Fruit fly (Drosophila melanogaster) whole organism, embryonic: ENCODE results near the gene hiro.

Source experiments
- C15 ChIP-seq: fragments of 200-800 bp; sonication (Bioruptor generic); IDR thresholded peaks from 3 replicates; pipeline ENCODE4 v1.3.6; 2022; ENCODE audit warnings: missing biosample characterization, missing genetic modification characterization
- CG11085 ChIP-seq: fragments of 200-800 bp; sonication (Bioruptor generic); IDR thresholded peaks from 2 replicates; pipeline ENCODE4 v1.3.6; 2022; ENCODE audit warnings: missing biosample characterization, missing genetic modification characterization
- CG12071 ChIP-seq: fragments of 200-800 bp; sonication (Bioruptor generic); optimal IDR thresholded peaks from 3 replicates; lab custom pipeline; 2018; ENCODE audit warnings: missing biosample characterization, mild to moderate bottlenecking, missing genetic modification characterization
- CG13424 ChIP-seq: fragments of 200-800 bp; sonication (Bioruptor generic); optimal IDR thresholded peaks from 2 replicates; lab custom pipeline; 2019; ENCODE audit warnings: missing biosample characterization, mild to moderate bottlenecking, missing genetic modification characterization, moderate library complexity
- CG16863 ChIP-seq: fragments of 200-800 bp; sonication (Bioruptor generic); optimal IDR thresholded peaks from 3 replicates; lab custom pipeline; 2016; ENCODE audit warnings: missing biosample characterization, missing genetic modification characterization
- CG17186 ChIP-seq: fragments of 200-800 bp; sonication (Bioruptor generic); optimal IDR thresholded peaks from 3 replicates; lab custom pipeline; 2017; ENCODE audit warnings: missing biosample characterization, missing genetic modification reagents, missing genetic modification characterization
- CG2889 ChIP-seq: fragments of 200-800 bp; sonication (Bioruptor generic); IDR thresholded peaks from 3 replicates; pipeline ENCODE4 v1.3.6; 2022; ENCODE audit warnings: missing biosample characterization, missing genetic modification characterization
- CG34224 ChIP-seq: fragments of 200-800 bp; sonication (Bioruptor generic); IDR thresholded peaks from 3 replicates; pipeline ENCODE4 v1.3.6; 2022; ENCODE audit warnings: missing biosample characterization, missing genetic modification characterization; ENCODE audit not compliant: partially characterized antibody
- CG5180 ChIP-seq: fragments of 200-800 bp; sonication (Bioruptor generic); optimal IDR thresholded peaks from 3 replicates; lab custom pipeline; 2017; ENCODE audit warnings: missing biosample characterization, missing genetic modification characterization, mild to moderate bottlenecking, moderate library complexity, missing genetic modification reagents
- CG7271 ChIP-seq: fragments of 200-800 bp; sonication (Bioruptor generic); optimal IDR thresholded peaks from 2 replicates; lab custom pipeline; 2018; ENCODE audit warnings: missing biosample characterization, mild to moderate bottlenecking, missing genetic modification characterization, moderate library complexity
- CG7556 ChIP-seq: fragments of 200-800 bp; sonication (Bioruptor generic); optimal IDR thresholded peaks from 2 replicates; lab custom pipeline; 2017; ENCODE audit warnings: missing biosample characterization, mild to moderate bottlenecking, missing genetic modification characterization
- CG7786 ChIP-seq: fragments of 200-800 bp; sonication (Bioruptor generic); optimal IDR thresholded peaks from 2 replicates; lab custom pipeline; 2016; ENCODE audit warnings: missing biosample characterization, missing genetic modification characterization
- CHES-1-like ChIP-seq: fragments of 200-800 bp; sonication (Bioruptor generic); optimal IDR thresholded peaks from 2 replicates; lab custom pipeline; 2016; ENCODE audit warnings: missing biosample characterization, missing genetic modification characterization
- Chrac-16 ChIP-seq: fragments of 200-800 bp; sonication (Bioruptor generic); optimal IDR thresholded peaks from 3 replicates; lab custom pipeline; 2016; ENCODE audit warnings: missing biosample characterization, missing genetic modification characterization
- D19B ChIP-seq: fragments of 200-800 bp; sonication (Bioruptor generic); optimal IDR thresholded peaks from 2 replicates; lab custom pipeline; 2017; ENCODE audit warnings: missing biosample characterization, mild to moderate bottlenecking, missing genetic modification characterization
- Dek ChIP-seq: fragments of 200-800 bp; sonication (Bioruptor generic); optimal IDR thresholded peaks from 3 replicates; lab custom pipeline; 2019; ENCODE audit warnings: missing biosample characterization, mild to moderate bottlenecking, missing genetic modification characterization, moderate library complexity
- Hr51 ChIP-seq, 2 experiments: fragments of 200-800 bp; sonication (Bioruptor generic); optimal IDR thresholded peaks; 2 replicates in 1 of 2; 3 replicates in 1 of 2; lab custom pipeline; 2016 to 2018; ENCODE audit warnings: missing biosample characterization in 2 of 2, missing genetic modification characterization in 2 of 2, mild to moderate bottlenecking in 1 of 2, moderate library complexity in 1 of 2
- Lpt ChIP-seq: fragments of >200 bp; optimal IDR thresholded peaks from 2 replicates; lab custom pipeline; 2018; ENCODE audit warnings: missing biosample characterization, missing genetic modification characterization
- Med ChIP-seq: fragments of 200-800 bp; sonication (Bioruptor generic); peaks from one replicate; lab custom pipeline; 2016; ENCODE audit warnings: missing biosample characterization, missing genetic modification characterization, mild to moderate bottlenecking, inconsistent platforms, moderate library complexity
- Opbp ChIP-seq: fragments of 200-800 bp; sonication (Bioruptor generic); IDR thresholded peaks from 3 replicates; pipeline ENCODE4 v1.3.6; 2022; ENCODE audit warnings: missing biosample characterization, missing genetic modification characterization; ENCODE audit not compliant: partially characterized antibody
- Poxn ChIP-seq: fragments of 200-800 bp; sonication (Bioruptor generic); IDR thresholded peaks from 2 replicates; pipeline ENCODE4 v1.3.6; 2022; ENCODE audit warnings: missing biosample characterization, missing genetic modification characterization
- Ptx1 ChIP-seq: fragments of 200-800 bp; sonication (Bioruptor generic); IDR thresholded peaks from 2 replicates; pipeline ENCODE4 v1.3.6; 2022; ENCODE audit warnings: missing biosample characterization, missing genetic modification characterization
- Scr ChIP-seq: fragments of 200-800 bp; sonication (Bioruptor generic); IDR thresholded peaks from 2 replicates; pipeline ENCODE4 v1.3.6; 2022; ENCODE audit warnings: missing biosample characterization, missing genetic modification characterization; ENCODE audit not compliant: partially characterized antibody
- Sin3A ChIP-seq: fragments of >200 bp; optimal IDR thresholded peaks from 2 replicates; lab custom pipeline; 2018
- Sox102F ChIP-seq: fragments of 200-800 bp; sonication (Bioruptor generic); optimal IDR thresholded peaks from 2 replicates; lab custom pipeline; 2018; ENCODE audit warnings: missing biosample characterization, mild to moderate bottlenecking, missing genetic modification characterization, moderate library complexity
- Sry-δ ChIP-seq: fragments of 200-800 bp; sonication (Bioruptor generic); optimal IDR thresholded peaks from 2 replicates; lab custom pipeline; 2016; ENCODE audit warnings: missing biosample characterization, missing genetic modification characterization
- ac ChIP-seq: fragments of 200-800 bp; sonication (Bioruptor generic); optimal IDR thresholded peaks from 3 replicates; lab custom pipeline; 2017; ENCODE audit warnings: missing biosample characterization, mild to moderate bottlenecking, missing genetic modification characterization
- ash1 ChIP-seq: fragments of 200-800 bp; sonication (Bioruptor generic); optimal IDR thresholded peaks from 2 replicates; lab custom pipeline; 2018; ENCODE audit warnings: missing biosample characterization, mild to moderate bottlenecking, missing genetic modification characterization
- bbx ChIP-seq: fragments of 200-800 bp; sonication (Bioruptor generic); IDR thresholded peaks from 2 replicates; pipeline ENCODE4 v1.3.6; 2022; ENCODE audit warnings: missing biosample characterization, missing genetic modification characterization; ENCODE audit not compliant: partially characterized antibody
- caup ChIP-seq: fragments of 200-800 bp; sonication (Bioruptor generic); optimal IDR thresholded peaks from 3 replicates; lab custom pipeline; 2017; ENCODE audit warnings: missing biosample characterization, mild to moderate bottlenecking, missing genetic modification characterization, moderate library complexity; ENCODE audit not compliant: severe bottlenecking
- chinmo ChIP-seq: fragments of 200-800 bp; sonication (Bioruptor generic); IDR thresholded peaks from 4 replicates; pipeline ENCODE4 v1.3.6; 2022; ENCODE audit warnings: missing biosample characterization, missing genetic modification characterization; ENCODE audit not compliant: partially characterized antibody
- croc ChIP-seq: fragments of 200-800 bp; sonication (Bioruptor generic); conservative IDR thresholded peaks from 3 replicates; pipeline ENCODE4 v1.3.6; 2022; ENCODE audit warnings: missing biosample characterization, missing genetic modification characterization
- crol ChIP-seq: fragments of 200-800 bp; sonication (Bioruptor generic); IDR thresholded peaks from 2 replicates; pipeline ENCODE4 v1.3.6; 2022; ENCODE audit warnings: missing biosample characterization, missing genetic modification characterization
- crp ChIP-seq, 2 experiments: fragments of 200-800 bp; sonication (Bioruptor generic); optimal IDR thresholded peaks; 2 replicates in 1 of 2; 3 replicates in 1 of 2; lab custom pipeline; 2017; ENCODE audit warnings: missing biosample characterization in 2 of 2, missing genetic modification characterization in 2 of 2, mild to moderate bottlenecking in 1 of 2, moderate library complexity in 1 of 2
- dpn ChIP-seq, 2 experiments: fragments of 200-800 bp; sonication (Bioruptor generic); optimal IDR thresholded peaks; 3 replicates each; lab custom pipeline; 2016; ENCODE audit warnings: missing biosample characterization in 2 of 2, missing genetic modification characterization in 2 of 2
- emc ChIP-seq: fragments of 200-800 bp; sonication (Bioruptor generic); optimal IDR thresholded peaks from 2 replicates; lab custom pipeline; 2016; ENCODE audit warnings: missing biosample characterization, missing genetic modification characterization
- gcm ChIP-seq: fragments of 200-800 bp; sonication (Bioruptor generic); optimal IDR thresholded peaks from 2 replicates; lab custom pipeline; 2019; ENCODE audit warnings: missing biosample characterization, mild to moderate bottlenecking, missing genetic modification characterization, moderate library complexity
- grn ChIP-seq: fragments of 200-800 bp; sonication (Bioruptor generic); optimal IDR thresholded peaks from 3 replicates; lab custom pipeline; 2017; ENCODE audit warnings: missing biosample characterization, missing genetic modification characterization
- gsb-n ChIP-seq: fragments of 200-800 bp; sonication (Bioruptor generic); optimal IDR thresholded peaks from 3 replicates; lab custom pipeline; 2018; ENCODE audit warnings: missing biosample characterization, mild to moderate bottlenecking, missing genetic modification characterization
- inv ChIP-seq: fragments of 200-800 bp; sonication (Bioruptor generic); IDR thresholded peaks from 2 replicates; pipeline ENCODE4 v1.3.6; 2022; ENCODE audit warnings: missing biosample characterization, missing genetic modification characterization; ENCODE audit not compliant: partially characterized antibody
- p53 ChIP-seq: fragments of 200-800 bp; sonication (Bioruptor generic); optimal IDR thresholded peaks from 2 replicates; lab custom pipeline; 2016; ENCODE audit warnings: missing biosample characterization, missing genetic modification characterization
- pnt ChIP-seq: fragments of 200-800 bp; sonication (Bioruptor generic); optimal IDR thresholded peaks from 3 replicates; lab custom pipeline; 2016; ENCODE audit warnings: missing biosample characterization, missing genetic modification characterization
- pzg ChIP-seq: fragments of 200-800 bp; sonication (Bioruptor generic); optimal IDR thresholded peaks from 3 replicates; lab custom pipeline; 2018; ENCODE audit warnings: missing biosample characterization, mild to moderate bottlenecking, missing genetic modification characterization, moderate library complexity
- salm ChIP-seq: fragments of 200-800 bp; sonication (Bioruptor generic); optimal IDR thresholded peaks from 2 replicates; lab custom pipeline; 2018; ENCODE audit warnings: missing biosample characterization, mild to moderate bottlenecking, missing genetic modification characterization
- schlank ChIP-seq: fragments of 200-800 bp; sonication (Bioruptor generic); optimal IDR thresholded peaks from 2 replicates; lab custom pipeline; 2018; ENCODE audit warnings: missing biosample characterization, mild to moderate bottlenecking, missing genetic modification characterization
- sens-2 ChIP-seq: fragments of 200-800 bp; sonication (Bioruptor generic); IDR thresholded peaks from 2 replicates; pipeline ENCODE4 v1.3.6; 2022; ENCODE audit warnings: missing biosample characterization, missing genetic modification characterization
- sqz ChIP-seq: fragments of 200-800 bp; sonication (Bioruptor generic); optimal IDR thresholded peaks from 3 replicates; lab custom pipeline; 2018; ENCODE audit warnings: missing biosample characterization, mild to moderate bottlenecking, missing genetic modification characterization
- tll ChIP-seq, 2 experiments: fragments of 200-800 bp in 1 of 2; fragments of >200 bp in 1 of 2; sonication (Bioruptor generic) in 1 of 2; optimal IDR thresholded peaks; 2 replicates each; lab custom pipeline; 2017 to 2019; ENCODE audit warnings: missing biosample characterization in 2 of 2, missing genetic modification characterization in 2 of 2, mild to moderate bottlenecking in 1 of 2, moderate library complexity in 1 of 2
- vfl ChIP-seq: fragments of 200-800 bp; sonication (Bioruptor generic); optimal IDR thresholded peaks from 2 replicates; lab custom pipeline; 2016; ENCODE audit warnings: missing biosample characterization, missing genetic modification characterization

The hiro gene

DNA sequence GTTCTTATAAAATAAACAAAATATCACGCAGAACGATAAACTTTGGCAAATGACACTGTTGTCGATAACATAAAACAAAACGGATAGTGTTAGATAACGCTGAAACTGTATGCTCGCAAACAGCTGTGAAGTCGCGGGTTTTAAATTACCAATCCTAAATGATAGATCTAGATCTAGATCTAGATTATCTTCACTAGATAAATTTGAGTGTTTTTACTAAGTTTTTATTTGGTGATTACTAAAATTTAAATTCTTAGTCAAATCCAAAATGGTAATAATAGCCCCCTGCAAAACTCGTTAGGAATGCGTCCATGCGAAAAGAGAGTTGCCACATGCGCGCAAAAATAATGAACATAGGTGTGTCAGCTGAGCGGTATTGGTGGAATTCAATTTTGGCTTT lies 33.7 kb downstream of the hiro start, which contains the start of the genes MED30 and Rev1 (continued):
- TF ChIP-seq CG7556 (GFP tag; lab: Kevin White, UChicago) = peak; percentile 89
- TF ChIP-seq Poxn (GFP tag; lab: Robert Waterston, UW) = peak; percentile 75
- peak; percentile 94 for TF ChIP-seq Sox102F (GFP tag; lab: Kevin White, UChicago)
- peak; percentile 95 for TF ChIP-seq Chrac-16 (GFP tag; lab: Kevin White, UChicago)
- 0 out of 2 replicates have a peak, but pooled peaks have one; percentile 55 for TF ChIP-seq sens-2 (GFP tag; lab: Robert Waterston, UW)
- TF ChIP-seq Med (GFP tag; lab: Kevin White, UChicago) = peak; percentile 99
- TF ChIP-seq p53 = peak; percentile 86
- TF ChIP-seq CG11085 (GFP tag; lab: Robert Waterston, UW) = peak; percentile 89
- peak; percentile 92 for TF ChIP-seq gcm (GFP tag; lab: Kevin White, UChicago)
- peak; percentile 60 for TF ChIP-seq CG17186 (GFP tag; lab: Kevin White, UChicago)
- TF ChIP-seq chinmo (GFP tag; lab: Robert Waterston, UW) = 0 out of 4 replicates have a peak, but pooled peaks have one; percentile 53
- TF ChIP-seq vfl (GFP tag; lab: Kevin White, UChicago) = peak; percentile 97
- TF ChIP-seq pnt = peak; percentile 96
- peak; percentile 98 for TF ChIP-seq CHES-1-like (GFP tag; lab: Kevin White, UChicago)
- TF ChIP-seq tll (GFP tag; optimal IDR thresholded peaks at IDR 0.05; lab: Kevin White, UChicago) = peak in 1 of 2 experiments; percentile 49
- no peak for TF ChIP-seq Lpt (GFP tag; lab: Kevin White, UChicago)
- no peak for TF ChIP-seq crol (GFP tag; lab: Robert Waterston, UW)
- TF ChIP-seq gsb-n (tag; lab: Kevin White, UChicago) = peak; percentile 84
- peak; percentile 82 for TF ChIP-seq CG2889 (GFP tag; lab: Robert Waterston, UW)
- peak; percentile 93 for TF ChIP-seq grn
- TF ChIP-seq Scr = peak; percentile 52
- peak; percentile 95 for TF ChIP-seq CG16863 (GFP tag; lab: Kevin White, UChicago)
- TF ChIP-seq Opbp (GFP tag; lab: Robert Waterston, UW) = 0 out of 3 replicates have a peak, but pooled peaks have one; percentile 8
- peak; percentile 82 for TF ChIP-seq CG7271
- TF ChIP-seq croc (GFP tag; lab: Robert Waterston, UW) = peak; percentile 66
- peak; percentile 93 for TF ChIP-seq caup (GFP tag; lab: Kevin White, UChicago)
- peak; percentile 74 for TF ChIP-seq sqz
- TF ChIP-seq schlank (tag; lab: Kevin White, UChicago) = peak; percentile 87
- TF ChIP-seq D19B (GFP tag; lab: Kevin White, UChicago) = peak; percentile 78
- TF ChIP-seq emc (GFP tag; lab: Kevin White, UChicago) = peak; percentile 89
- peak; percentile 80 for TF ChIP-seq Sry-δ (GFP tag; lab: Kevin White, UChicago)
- TF ChIP-seq Ptx1 (GFP tag; lab: Robert Waterston, UW) = peak; percentile 91
- TF ChIP-seq dpn (GFP tag; optimal IDR thresholded peaks at IDR 0.05; lab: Kevin White, UChicago) = peak; percentile 97
- peak; percentile 86 for TF ChIP-seq CG12071 (GFP tag; lab: Kevin White, UChicago)
- peak; percentile 97 for TF ChIP-seq CG7786
- TF ChIP-seq pzg (GFP tag; lab: Kevin White, UChicago) = peak; percentile 83
- TF ChIP-seq CG13424 = peak; percentile 94
- peak; percentile 83 for TF ChIP-seq ash1 (GFP tag; lab: Kevin White, UChicago)
- TF ChIP-seq C15 = peak; percentile 80
- TF ChIP-seq CG34224 (GFP tag; lab: Robert Waterston, UW) = peak; percentile 75
- peak; percentile 68 for TF ChIP-seq Sin3A (lab: Kevin White, UChicago)
- TF ChIP-seq ac (GFP tag; lab: Kevin White, UChicago) = peak; percentile 2
- TF ChIP-seq salm (tag; lab: Kevin White, UChicago) = peak; percentile 81
- peak; percentile 29; the same call in 1 of the 2 replicates for TF ChIP-seq bbx
- peak; percentile 68 for TF ChIP-seq CG5180 (GFP tag; lab: Kevin White, UChicago)
- 0 out of 2 replicates have a peak, but pooled peaks have one; percentile 15 for TF ChIP-seq inv (GFP tag; lab: Robert Waterston, UW)
- peak; percentile 93 for TF ChIP-seq Dek (tag; lab: Kevin White, UChicago)
- peak; percentile 92 to 97 for TF ChIP-seq Hr51 (GFP tag; optimal IDR thresholded peaks at IDR 0.05; lab: Kevin White, UChicago)
- peak; percentile 93 to 97 for TF ChIP-seq crp (GFP tag; optimal IDR thresholded peaks at IDR 0.05; lab: Kevin White, UChicago)
